Worm (Caenorhabditis elegans) whole organism, young adult: ENCODE data around the gene T18D3.5.

ENCODE experiments used
- F37B4.10 ChIP-seq: fragments of 200-800 bp; sonication (Bioruptor generic); IDR thresholded peaks from 2 replicates; pipeline ENCODE4 v1.3.6; 2022; ENCODE audit warnings: missing genetic modification characterization, missing compliant biosample characterization
- attf-3 ChIP-seq: fragments of 200-800 bp; sonication (Bioruptor generic); conservative IDR thresholded peaks from 2 replicates; pipeline ENCODE4 v1.3.6; 2022; ENCODE audit warnings: missing genetic modification reagents, missing genetic modification characterization, missing compliant biosample characterization
- attf-6 ChIP-seq: fragments of 200-800 bp; sonication (Bioruptor generic); IDR thresholded peaks from 2 replicates; pipeline ENCODE4 v1.3.6; 2022; ENCODE audit warnings: missing genetic modification reagents, missing genetic modification characterization, missing compliant biosample characterization
- bed-1 ChIP-seq: fragments of 200-800 bp; sonication (Bioruptor generic); IDR thresholded peaks from 2 replicates; pipeline ENCODE4 v1.3.6; 2022; ENCODE audit warnings: missing genetic modification reagents, missing genetic modification characterization, missing compliant biosample characterization
- ceh-100 ChIP-seq: fragments of 200-800 bp; sonication (Bioruptor generic); IDR thresholded peaks from 2 replicates; pipeline ENCODE4 v1.3.6; 2022; ENCODE audit warnings: missing genetic modification reagents, missing genetic modification characterization, missing compliant biosample characterization
- ceh-91 ChIP-seq: fragments of 200-800 bp; sonication (Bioruptor generic); IDR thresholded peaks from 2 replicates; pipeline ENCODE4 v1.3.6; 2022; ENCODE audit warnings: missing genetic modification reagents, missing genetic modification characterization, missing compliant biosample characterization
- dpff-1 ChIP-seq: sonication (generic microtip); optimal IDR thresholded peaks from 2 replicates; lab custom pipeline; 2017; ENCODE audit warnings: mild to moderate bottlenecking, missing genetic modification characterization, missing compliant biosample characterization
- nhr-90 ChIP-seq: sonication (generic microtip); optimal IDR thresholded peaks from 2 replicates; lab custom pipeline; 2016; ENCODE audit warnings: missing genotype, mild to moderate bottlenecking, missing genetic modification characterization, missing compliant biosample characterization
- pbrm-1 ChIP-seq: fragments of 200-800 bp; sonication (Bioruptor generic); IDR thresholded peaks from 2 replicates; pipeline ENCODE4 v1.3.6; 2022; ENCODE audit warnings: missing genetic modification reagents, missing genetic modification characterization, missing compliant biosample characterization
- snpc-1.1 ChIP-seq: sonication (generic microtip); optimal IDR thresholded peaks from 2 replicates; lab custom pipeline; 2017; ENCODE audit warnings: missing genetic modification characterization, mild to moderate bottlenecking, missing compliant biosample characterization, antibody characterized with exemption, moderate library complexity, missing genotype, missing genetic modification reagents; ENCODE audit not compliant: insufficient read depth
- snpc-4 ChIP-seq, 5 experiments: fragments of 150-350 bp in 1 of 5; sonication (generic microtip) in 4 of 5; optimal IDR thresholded peaks; 2 replicates each; lab custom pipeline; 2014 to 2018; ENCODE audit warnings: missing genetic modification characterization in 5 of 5, missing biosample characterization in 3 of 5, antibody characterized with exemption in 2 of 5, mild to moderate bottlenecking in 2 of 5, missing compliant biosample characterization in 2 of 5, missing genotype in 2 of 5, moderate library complexity in 2 of 5, missing genetic modification reagents in 1 of 5
- unc-130 ChIP-seq: sonication (generic microtip); optimal IDR thresholded peaks from 2 replicates; lab custom pipeline; 2016; ENCODE audit warnings: missing genetic modification reagents, missing genetic modification characterization, missing compliant biosample characterization
- unc-62 ChIP-seq: fragments of 150-350 bp; optimal IDR thresholded peaks from 2 replicates; lab custom pipeline; 2014; ENCODE audit warnings: missing biosample characterization, missing genetic modification reagents, missing genetic modification characterization
- zfh-2 ChIP-seq: fragments of 200-800 bp; sonication (Bioruptor generic); conservative IDR thresholded peaks from 2 replicates; pipeline ENCODE4 v1.3.6; 2022; ENCODE audit warnings: missing genetic modification reagents, missing genetic modification characterization, missing compliant biosample characterization

- TF ChIP-seq unc-62 (GFP tag; lab: Kevin White, UChicago), result no peak
- TF ChIP-seq F37B4.10 (GFP tag; lab: Robert Waterston, UW), result no peak
- no peak for TF ChIP-seq dpff-1 (tag; lab: Kevin White, UChicago)
- TF ChIP-seq unc-130 (GFP tag; lab: Kevin White, UChicago), result no peak
- TF ChIP-seq nhr-90 (tag; lab: Kevin White, UChicago), result no peak
- TF ChIP-seq bed-1 (GFP tag; lab: Robert Waterston, UW), result no peak
- no peak for TF ChIP-seq ceh-100 (GFP tag; lab: Robert Waterston, UW)
- no peak for TF ChIP-seq snpc-4 (GFP tag; optimal IDR thresholded peaks at IDR 0.05; lab: Kevin White, UChicago)
- TF ChIP-seq snpc-4 (tag; optimal IDR thresholded peaks at IDR 0.05; lab: Kevin White, UChicago), result no peak
- no peak for TF ChIP-seq zfh-2 (GFP tag; lab: Robert Waterston, UW)
- no peak for TF ChIP-seq snpc-1.1 (tag; lab: Kevin White, UChicago)
- no peak for TF ChIP-seq attf-6 (GFP tag; lab: Robert Waterston, UW)
- no peak for TF ChIP-seq attf-3 (GFP tag; lab: Robert Waterston, UW)
- TF ChIP-seq ceh-91 (GFP tag; lab: Robert Waterston, UW), result no peak
- TF ChIP-seq pbrm-1 (GFP tag; lab: Robert Waterston, UW), result no peak
Measured at ce11 chrX:12484078-12484477, 20.5 kb downstream of the T18D3.5 start.
